Worm (Caenorhabditis elegans) whole organism, late embryonic: ENCODE results near the gene grd-16.

Experiments used
- ceh-19 ChIP-seq: fragments of 200-800 bp; sonication (Bioruptor generic); optimal IDR thresholded peaks from 2 replicates; lab custom pipeline; 2018; ENCODE audit warnings: mild to moderate bottlenecking, missing genetic modification characterization, missing compliant biosample characterization
- lin-11 ChIP-seq: fragments of 200-800 bp; sonication (Bioruptor generic); optimal IDR thresholded peaks from 2 replicates; lab custom pipeline; 2018; ENCODE audit warnings: mild to moderate bottlenecking, missing genetic modification characterization, missing compliant biosample characterization
- pros-1 ChIP-seq: fragments of 150-350 bp; optimal IDR thresholded peaks from 2 replicates; lab custom pipeline; 2014; ENCODE audit warnings: missing biosample characterization, missing genetic modification reagents, missing genetic modification characterization
- rnt-1 ChIP-seq: sonication (generic microtip); optimal IDR thresholded peaks from 2 replicates; lab custom pipeline; 2016; ENCODE audit warnings: missing genetic modification characterization, missing compliant biosample characterization

ce11 chrIV:2432693-2433092 lies 43.8 kb upstream of the grd-16 start, which contains the start of gene C45G7.4:
- no peak for TF ChIP-seq pros-1 (tag; lab: Kevin White, UChicago)
- no peak for TF ChIP-seq lin-11 (tag; lab: Kevin White, UChicago)
- no peak for TF ChIP-seq ceh-19 (GFP tag; lab: Kevin White, UChicago)
- no peak for TF ChIP-seq rnt-1
